Fruit fly (Drosophila melanogaster) Kc167 (cell line): Measurements from ENCODE around the gene CG6230.

ENCODE experiments used
- Myc ChIP-seq: fragments of >200 bp; optimal IDR thresholded peaks from 2 replicates; lab custom pipeline; 2017; ENCODE audit warnings: missing external identifiers
- Sin3A ChIP-seq: fragments of >200 bp; optimal IDR thresholded peaks from 2 replicates; lab custom pipeline; 2018; ENCODE audit warnings: missing external identifiers
- h ChIP-seq: fragments of >200 bp; optimal IDR thresholded peaks from 3 replicates; lab custom pipeline; 2018; ENCODE audit warnings: missing external identifiers
- insv ChIP-seq: fragments of >200 bp; optimal IDR thresholded peaks from 3 replicates; lab custom pipeline; 2018; ENCODE audit warnings: missing external identifiers
- psq ChIP-seq: fragments of >200 bp; optimal IDR thresholded peaks from 2 replicates; lab custom pipeline; 2017; ENCODE audit warnings: missing external identifiers
- ttk ChIP-seq: sonication (Bioruptor generic); optimal IDR thresholded peaks from 2 replicates; lab custom pipeline; 2017; ENCODE audit warnings: missing external identifiers

Gene CG6230

dm6 chr2L:11121614-11122013 lies 1.5 kb upstream of the CG6230 start, which contains the start of gene Dnaaf4:
Gene Dnaaf4 (minus strand): TSS chr2L:11121714.
- TF ChIP-seq psq (no peak), ttk (lab: Kevin White, UChicago) (no peak), insv (lab: Kevin White, UChicago) (no peak), Myc (lab: Kevin White, UChicago) (no peak), Sin3A (lab: Kevin White, UChicago) (no peak), h (lab: Kevin White, UChicago) (no peak)

- TF ChIP-seq Myc (lab: Kevin White, UChicago) (no peak), insv (lab: Kevin White, UChicago) (no peak), h (lab: Kevin White, UChicago) (no peak), ttk (lab: Kevin White, UChicago) (no peak)
These were observed 6.4 kb downstream of the CG6230 start, which contains the start of gene Gr32a for dm6 chr2L:11113714-11114113. Gene Gr32a (plus strand): TSS chr2L:11114014.

dm6 chr2L:11113011-11113528 lies 7.0 kb downstream of the CG6230 start, which contains the start of gene Idua:
Gene Idua (minus strand): TSS chr2L:11113061.
- no peak for TF ChIP-seq insv (lab: Kevin White, UChicago)
- TF ChIP-seq ttk (lab: Kevin White, UChicago) = no peak
- TF ChIP-seq psq = no peak
- TF ChIP-seq h (lab: Kevin White, UChicago) = no peak
- no peak for TF ChIP-seq Myc (lab: Kevin White, UChicago)
- no peak for TF ChIP-seq Sin3A (lab: Kevin White, UChicago)

dm6 chr2L:11106562-11106962 lies 13.6 kb downstream of the CG6230 start, which contains the start of gene Reps:
Gene Reps (minus strand): TSS chr2L:11106645.
- TF ChIP-seq h (lab: Kevin White, UChicago) (peak; percentile 34), Sin3A (lab: Kevin White, UChicago) (no peak)

dm6 chr2L:11105320-11105719 lies 14.8 kb downstream of the CG6230 start:
- TF ChIP-seq Sin3A (lab: Kevin White, UChicago) = no peak
- TF ChIP-seq Myc (lab: Kevin White, UChicago) = no peak
- no peak for TF ChIP-seq psq
- TF ChIP-seq insv (lab: Kevin White, UChicago) = no peak
- TF ChIP-seq h (lab: Kevin White, UChicago) = no peak
- no peak for TF ChIP-seq ttk (lab: Kevin White, UChicago)

dm6 chr2L:11100516-11101061 lies 19.5 kb downstream of the CG6230 start, which contains the start of gene Ge-1:
Gene Ge-1 (minus strand): TSS chr2L:11100888.
- no peak for TF ChIP-seq h (lab: Kevin White, UChicago)
- TF ChIP-seq Sin3A (lab: Kevin White, UChicago) = no peak
- TF ChIP-seq insv (lab: Kevin White, UChicago) = no peak
- no peak for TF ChIP-seq Myc (lab: Kevin White, UChicago)
- no peak for TF ChIP-seq ttk (lab: Kevin White, UChicago)
- no peak for TF ChIP-seq psq

dm6 chr2L:11091111-11091510 lies 29.0 kb downstream of the CG6230 start, which contains the start of gene Wdr59:
Gene Wdr59 (plus strand): TSS chr2L:11091444.
- TF ChIP-seq Myc (lab: Kevin White, UChicago) = no peak
- TF ChIP-seq h (lab: Kevin White, UChicago) = no peak
- TF ChIP-seq ttk (lab: Kevin White, UChicago) = no peak

- TF ChIP-seq Myc (lab: Kevin White, UChicago) (no peak), psq (no peak), Sin3A (lab: Kevin White, UChicago) (no peak), ttk (lab: Kevin White, UChicago) (no peak), insv (lab: Kevin White, UChicago) (no peak)
These were observed 33.7 kb downstream of the CG6230 start, which contains the start of gene CG16854 for dm6 chr2L:11086357-11086924. Gene CG16854 (plus strand): TSS chr2L:11086721.

- TF ChIP-seq Myc (lab: Kevin White, UChicago) (no peak), ttk (lab: Kevin White, UChicago) (no peak), h (lab: Kevin White, UChicago) (no peak), psq (no peak), Sin3A (lab: Kevin White, UChicago) (no peak), insv (lab: Kevin White, UChicago) (no peak)
These were observed 35.0 kb downstream of the CG6230 start, which contains the start of gene AstCC for dm6 chr2L:11085129-11085528. Gene AstCC (minus strand): TSS chr2L:11085229.

- no peak for TF ChIP-seq Myc (lab: Kevin White, UChicago)
These were observed 38.1 kb downstream of the CG6230 start for dm6 chr2L:11082025-11082424.

dm6 chr2L:11081337-11081736 lies 38.8 kb downstream of the CG6230 start, which contains the start of gene AstC:
Gene AstC (minus strand): TSS chr2L:11081399.
- TF ChIP-seq Sin3A (lab: Kevin White, UChicago) = no peak
- TF ChIP-seq insv (lab: Kevin White, UChicago) = no peak
- TF ChIP-seq h (lab: Kevin White, UChicago) = no peak
- no peak for TF ChIP-seq Myc (lab: Kevin White, UChicago)
- no peak for TF ChIP-seq ttk (lab: Kevin White, UChicago)
- no peak for TF ChIP-seq psq

dm6 chr2L:11075114-11075513 lies 45.0 kb downstream of the CG6230 start, which contains the start of gene CG43725:
Gene CG43725 (plus strand): TSS chr2L:11075513.
- no peak for TF ChIP-seq h (lab: Kevin White, UChicago)
- no peak for TF ChIP-seq Sin3A (lab: Kevin White, UChicago)
- TF ChIP-seq ttk (lab: Kevin White, UChicago) = no peak
- TF ChIP-seq psq = no peak
- TF ChIP-seq Myc (lab: Kevin White, UChicago) = no peak
- TF ChIP-seq insv (lab: Kevin White, UChicago) = no peak
